Fruit fly (Drosophila melanogaster) whole organism, pupa: ENCODE measurements around the gene D19B.

Experiments
- CG10348 ChIP-seq: fragments of 200-800 bp; sonication (Bioruptor generic); IDR thresholded peaks from 2 replicates; pipeline ENCODE4 v1.3.6; 2022; ENCODE audit warnings: missing biosample characterization, missing genetic modification characterization
- CG12605 ChIP-seq: fragments of 200-800 bp; sonication (Bioruptor generic); IDR thresholded peaks from 2 replicates; pipeline ENCODE4 v1.3.6; 2022; ENCODE audit warnings: missing biosample characterization, missing genetic modification characterization
- CG13204 ChIP-seq: fragments of 200-800 bp; sonication (Bioruptor generic); optimal IDR thresholded peaks from 2 replicates; lab custom pipeline; 2018; ENCODE audit warnings: missing biosample characterization, mild to moderate bottlenecking, missing genetic modification characterization, moderate library complexity
- CG14655 ChIP-seq: fragments of 200-800 bp; sonication (Bioruptor generic); optimal IDR thresholded peaks from 3 replicates; lab custom pipeline; 2017; ENCODE audit warnings: mild to moderate bottlenecking, missing biosample characterization, missing genetic modification reagents, missing genetic modification characterization
- CG15710 ChIP-seq: fragments of 200-800 bp; sonication (Bioruptor generic); optimal IDR thresholded peaks from 2 replicates; lab custom pipeline; 2018; ENCODE audit warnings: missing biosample characterization, mild to moderate bottlenecking, missing genetic modification characterization, moderate library complexity
- CG17806 ChIP-seq: fragments of 200-800 bp; sonication (Bioruptor generic); optimal IDR thresholded peaks from 2 replicates; lab custom pipeline; 2018; ENCODE audit warnings: missing biosample characterization, mild to moderate bottlenecking, missing genetic modification characterization, moderate library complexity
- CG32121 ChIP-seq: fragments of 200-800 bp; sonication (Bioruptor generic); IDR thresholded peaks from 2 replicates; pipeline ENCODE4 v1.3.6; 2022; ENCODE audit warnings: missing biosample characterization, missing genetic modification characterization
- CG34367 ChIP-seq: fragments of 200-800 bp; sonication (Bioruptor generic); optimal IDR thresholded peaks from 2 replicates; lab custom pipeline; 2018; ENCODE audit warnings: missing biosample characterization, mild to moderate bottlenecking, missing genetic modification characterization
- CG4496 ChIP-seq: fragments of 200-800 bp; sonication (Bioruptor generic); IDR thresholded peaks from 3 replicates; pipeline ENCODE4 v1.3.6; 2022; ENCODE audit warnings: missing biosample characterization, missing genetic modification characterization
- CG8159 ChIP-seq: fragments of 200-800 bp; sonication (Bioruptor generic); optimal IDR thresholded peaks from 3 replicates; lab custom pipeline; 2018; ENCODE audit warnings: missing biosample characterization, mild to moderate bottlenecking, missing genetic modification characterization, moderate library complexity
- CG8301 ChIP-seq: fragments of 200-800 bp; sonication (Bioruptor generic); optimal IDR thresholded peaks from 2 replicates; lab custom pipeline; 2018; ENCODE audit warnings: missing biosample characterization, mild to moderate bottlenecking, missing genetic modification characterization
- CG9948 ChIP-seq: fragments of 200-800 bp; sonication (Bioruptor generic); optimal IDR thresholded peaks from 2 replicates; lab custom pipeline; 2018; ENCODE audit warnings: missing biosample characterization, mild to moderate bottlenecking, missing genetic modification characterization, moderate library complexity
- D1 ChIP-seq: fragments of 200-800 bp; sonication (Bioruptor generic); optimal IDR thresholded peaks from 2 replicates; lab custom pipeline; 2018; ENCODE audit warnings: missing biosample characterization, mild to moderate bottlenecking, missing genetic modification characterization, moderate library complexity
- EcR ChIP-seq: fragments of 200-800 bp; sonication (Bioruptor generic); optimal IDR thresholded peaks from 3 replicates; lab custom pipeline; 2019; ENCODE audit warnings: missing biosample characterization, missing genetic modification characterization, mild to moderate bottlenecking, moderate library complexity, missing genetic modification reagents
- Ets98B ChIP-seq: fragments of 200-800 bp; sonication (Bioruptor generic); IDR thresholded peaks from 2 replicates; pipeline ENCODE4 v1.3.6; 2022; ENCODE audit warnings: missing biosample characterization, missing genetic modification characterization
- Pif1A ChIP-seq: fragments of 200-800 bp; sonication (Bioruptor generic); optimal IDR thresholded peaks from 3 replicates; lab custom pipeline; 2016; ENCODE audit warnings: missing biosample characterization, missing genetic modification characterization
- Pif1B ChIP-seq: fragments of 200-800 bp; sonication (Bioruptor generic); optimal IDR thresholded peaks from 3 replicates; lab custom pipeline; 2016; ENCODE audit warnings: missing biosample characterization, missing genetic modification characterization
- Snoo ChIP-seq: fragments of 200-800 bp; sonication (Bioruptor generic); optimal IDR thresholded peaks from 3 replicates; lab custom pipeline; 2017; ENCODE audit warnings: missing biosample characterization, mild to moderate bottlenecking, missing genetic modification characterization, inconsistent platforms
- fd96Ca ChIP-seq: fragments of 200-800 bp; sonication (Bioruptor generic); IDR thresholded peaks from 3 replicates; pipeline ENCODE4 v1.3.6; 2022; ENCODE audit warnings: missing biosample characterization, missing genetic modification characterization
- rn ChIP-seq: fragments of 200-800 bp; sonication (Bioruptor generic); IDR thresholded peaks from 2 replicates; pipeline ENCODE4 v1.3.6; 2022; ENCODE audit warnings: missing biosample characterization, missing genetic modification characterization

Gene D19B

dm6 chr3L:6144769-6145220 is 39.9 kb downstream of the D19B start, which contains the start of gene Lcp65Ac:
TSS of gene Lcp65Ac (plus strand) at chr3L:6144819.
- no peak for TF ChIP-seq Ets98B
- TF ChIP-seq CG32121 (GFP tag; lab: Robert Waterston, UW), result no peak
- TF ChIP-seq CG14655 (GFP tag; lab: Kevin White, UChicago), result no peak
- TF ChIP-seq Snoo (tag; lab: Kevin White, UChicago), result no peak
- no peak for TF ChIP-seq fd96Ca (GFP tag; lab: Robert Waterston, UW)
- TF ChIP-seq CG8159 (tag; lab: Kevin White, UChicago), result no peak
- TF ChIP-seq CG4496 (GFP tag; lab: Robert Waterston, UW), result no peak
- TF ChIP-seq Pif1B, result no peak
- no peak for TF ChIP-seq CG15710 (tag; lab: Kevin White, UChicago)
- TF ChIP-seq CG34367 (tag; lab: Kevin White, UChicago), result no peak
- TF ChIP-seq EcR (GFP tag; lab: Kevin White, UChicago), result no peak
- no peak for TF ChIP-seq CG8301 (tag; lab: Kevin White, UChicago)

DNA sequence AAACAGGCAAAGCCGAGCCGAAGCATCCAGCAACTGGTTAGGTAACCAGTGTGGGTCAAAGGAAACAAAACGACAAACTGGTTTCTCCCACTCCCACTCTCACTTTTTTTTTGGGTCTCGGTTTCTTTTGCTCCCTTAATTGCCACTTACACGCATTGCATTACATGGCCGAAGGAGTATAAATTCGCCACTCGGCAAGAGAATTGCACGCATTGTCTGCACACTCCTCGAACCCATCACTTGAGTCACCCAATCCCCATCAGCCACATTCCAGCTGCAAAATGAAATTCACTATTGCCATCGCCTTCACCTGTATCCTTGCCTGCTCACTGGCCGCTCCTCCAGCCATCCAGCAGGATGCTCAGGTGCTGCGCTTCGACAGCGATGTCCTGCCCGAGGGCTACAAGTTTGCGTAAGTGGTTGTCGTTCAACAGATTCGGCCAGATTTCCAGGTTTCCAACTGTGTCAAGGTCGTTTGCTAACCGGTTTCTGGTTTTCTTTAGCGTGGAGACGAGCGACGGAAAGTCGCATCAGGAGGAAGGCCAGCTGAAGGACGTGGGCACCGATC is 41.4 kb downstream of the D19B start, which contains the start of gene Lcp65Ad:
Lcp65Ad (plus strand) TSS at position 208 of the 568 bp plus-strand sequence.
- no peak for TF ChIP-seq CG17806
- TF ChIP-seq CG13204 (GFP tag; lab: Kevin White, UChicago), result no peak
- peak; percentile 36 for TF ChIP-seq EcR (GFP tag; lab: Kevin White, UChicago)
- TF ChIP-seq, all 21 proteins: peak for 1

- no peak for TF ChIP-seq fd96Ca (GFP tag; lab: Robert Waterston, UW)
- TF ChIP-seq CG13204 (GFP tag; lab: Kevin White, UChicago), result no peak
- no peak for TF ChIP-seq CG8159 (tag; lab: Kevin White, UChicago)
- no peak for TF ChIP-seq CG34367 (tag; lab: Kevin White, UChicago)
- no peak for TF ChIP-seq D1 (tag; lab: Kevin White, UChicago)
- no peak for TF ChIP-seq CG14655 (GFP tag; lab: Kevin White, UChicago)
- no peak for TF ChIP-seq EcR (GFP tag; lab: Kevin White, UChicago)
- TF ChIP-seq CG9948 (tag; lab: Kevin White, UChicago), result no peak
- TF ChIP-seq CG12605 (GFP tag; lab: Robert Waterston, UW), result no peak
- TF ChIP-seq Snoo (tag; lab: Kevin White, UChicago), result no peak
- no peak for TF ChIP-seq CG17806
- TF ChIP-seq CG8301 (tag; lab: Kevin White, UChicago), result no peak
- no peak for TF ChIP-seq Ets98B
- TF ChIP-seq CG10348, result no peak
- no peak for TF ChIP-seq CG32121 (GFP tag; lab: Robert Waterston, UW)
- TF ChIP-seq, all 21 proteins: peak for 0
Measured at dm6 chr3L:6142313-6142712, 42.4 kb downstream of the D19B start, which contains the start of gene Cpr65Aw. TSS of gene Cpr65Aw (minus strand) at chr3L:6142413.

- TF ChIP-seq EcR (GFP tag; lab: Kevin White, UChicago) (peak; percentile 59), CG4496 (GFP tag; lab: Robert Waterston, UW) (no peak)
- TF ChIP-seq, all 21 proteins: peak for 1
Measured at dm6 chr3L:6141538-6141937, 43.2 kb downstream of the D19B start.

DNA sequence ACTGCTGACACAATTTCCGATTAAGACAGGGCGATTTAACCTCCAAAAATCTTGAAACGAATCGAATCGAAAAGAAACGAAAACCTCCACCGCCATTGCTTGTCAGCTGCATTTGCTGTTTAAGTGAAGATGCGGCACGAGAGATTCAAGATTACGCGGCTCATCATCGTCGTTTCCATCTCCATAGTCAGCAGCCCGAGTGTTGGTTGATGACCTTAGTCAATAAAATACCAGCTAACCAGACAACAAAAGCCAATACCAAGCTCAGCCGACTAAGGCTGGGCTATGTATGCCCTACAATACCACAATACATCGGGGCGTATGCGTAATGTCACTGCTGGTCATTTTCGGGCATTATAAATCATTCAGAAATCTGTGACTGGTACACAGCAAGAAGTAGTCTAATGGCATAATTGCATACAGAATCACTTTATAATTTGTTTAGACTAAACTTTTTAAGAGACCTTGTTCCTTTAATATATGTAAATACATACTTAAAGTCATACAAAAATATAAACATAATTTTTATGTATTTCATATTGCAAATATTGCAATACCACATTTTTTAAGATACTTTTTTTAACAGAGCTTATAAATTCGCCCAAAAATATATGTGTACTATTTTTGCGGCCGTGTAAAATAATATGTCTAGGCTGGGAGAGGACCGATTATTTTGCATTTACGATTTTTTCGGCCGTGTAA is 43.8 kb downstream of the D19B start:
- TF ChIP-seq rn (GFP tag; lab: Robert Waterston, UW), result no peak
- TF ChIP-seq fd96Ca (GFP tag; lab: Robert Waterston, UW), result no peak
- no peak for TF ChIP-seq CG15710 (tag; lab: Kevin White, UChicago)
- TF ChIP-seq CG14655 (GFP tag; lab: Kevin White, UChicago), result no peak
- peak; percentile 8 for TF ChIP-seq CG8159 (tag; lab: Kevin White, UChicago)
- TF ChIP-seq CG34367 (tag; lab: Kevin White, UChicago), result no peak
- TF ChIP-seq Pif1B, result no peak
- TF ChIP-seq EcR (GFP tag; lab: Kevin White, UChicago), result peak; percentile 69
- TF ChIP-seq Snoo (tag; lab: Kevin White, UChicago), result no peak
- no peak for TF ChIP-seq Pif1A (GFP tag; lab: Kevin White, UChicago)
- no peak for TF ChIP-seq CG13204 (GFP tag; lab: Kevin White, UChicago)
- no peak for TF ChIP-seq CG4496 (GFP tag; lab: Robert Waterston, UW)

DNA sequence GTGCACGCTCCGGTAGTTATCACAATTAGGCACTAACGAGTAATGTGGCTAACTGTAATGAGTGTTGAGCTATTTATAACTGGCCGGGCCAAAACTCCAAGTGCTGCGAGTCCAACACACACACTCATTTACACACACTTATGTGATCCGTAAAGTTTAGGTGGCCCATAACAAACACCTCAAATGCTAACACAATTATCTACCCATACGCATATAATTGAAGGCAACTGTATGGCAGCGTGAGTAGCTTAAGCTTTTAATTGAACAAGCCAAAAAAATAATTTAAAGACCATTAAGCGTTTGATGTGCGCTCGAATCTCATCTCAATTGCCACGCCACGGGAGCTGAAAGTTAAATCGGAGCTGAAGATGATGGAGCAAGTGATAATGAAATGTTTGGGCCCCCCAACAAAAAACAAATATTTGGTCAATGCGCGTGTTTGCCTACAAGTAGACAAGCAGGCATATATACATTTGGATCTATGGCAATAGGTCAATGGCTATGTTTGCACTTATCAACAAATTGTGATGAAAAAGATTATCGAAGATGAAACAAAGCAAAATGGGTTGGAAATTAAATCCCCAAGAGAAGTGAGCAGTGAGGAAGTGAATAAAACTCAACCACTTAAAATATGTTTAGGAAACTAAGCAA is 44.7 kb downstream of the D19B start, which contains the start of gene Cpr65Av:
Cpr65Av (minus strand) TSS at position 51 of the 651 bp plus-strand sequence.
- no peak for TF ChIP-seq Snoo (tag; lab: Kevin White, UChicago)
- TF ChIP-seq CG34367 (tag; lab: Kevin White, UChicago), result no peak
- no peak for TF ChIP-seq CG17806
